Worm (Caenorhabditis elegans) whole organism, young adult: ENCODE results near the gene C01G5.7.
A peak's percentile ranks its signal among the peaks of the same experiment; 100 is the strongest.

Experiments
- C17E4.6 ChIP-seq: fragments of 200-800 bp; sonication (Bioruptor generic); IDR thresholded peaks from 2 replicates; pipeline ENCODE4 v1.3.6; 2022; ENCODE audit warnings: missing genetic modification reagents, missing genetic modification characterization, missing compliant biosample characterization
- D2030.7 ChIP-seq: fragments of 200-800 bp; sonication (Bioruptor generic); IDR thresholded peaks from 2 replicates; pipeline ENCODE4 v1.3.6; 2022; ENCODE audit warnings: missing genetic modification reagents, missing genetic modification characterization, missing compliant biosample characterization
- F10E7.11 ChIP-seq: sonication (generic microtip); optimal IDR thresholded peaks from 2 replicates; lab custom pipeline; 2017; ENCODE audit warnings: mild to moderate bottlenecking, missing genetic modification characterization, moderate library complexity, missing compliant biosample characterization
- F22D6.2 ChIP-seq: sonication (generic microtip); optimal IDR thresholded peaks from 2 replicates; lab custom pipeline; 2016; ENCODE audit warnings: mild to moderate bottlenecking, missing genetic modification characterization, missing compliant biosample characterization
- F49E8.2 ChIP-seq: sonication (generic microtip); optimal IDR thresholded peaks from 3 replicates; lab custom pipeline; 2017; ENCODE audit warnings: missing genetic modification characterization, mild to moderate bottlenecking, missing compliant biosample characterization, antibody characterized with exemption, moderate library complexity; ENCODE audit not compliant: insufficient read depth
- F55B11.4 ChIP-seq: sonication (generic microtip); optimal IDR thresholded peaks from 2 replicates; lab custom pipeline; 2016; ENCODE audit warnings: missing compliant biosample characterization, missing genetic modification characterization, borderline replicate concordance; ENCODE audit not compliant: insufficient read depth
- Y67H2A.10 ChIP-seq: fragments of 200-800 bp; sonication (Bioruptor generic); conservative IDR thresholded peaks from 2 replicates; pipeline ENCODE4 v1.3.6; 2022; ENCODE audit warnings: missing genetic modification reagents, missing genetic modification characterization, missing compliant biosample characterization
- aptf-2 ChIP-seq: fragments of 200-800 bp; sonication (Bioruptor generic); conservative IDR thresholded peaks from 2 replicates; pipeline ENCODE4 v1.3.6; 2022; ENCODE audit warnings: missing genetic modification reagents, missing genetic modification characterization, missing compliant biosample characterization
- atf-7 ChIP-seq: sonication (generic microtip); optimal IDR thresholded peaks from 2 replicates; lab custom pipeline; 2017; ENCODE audit warnings: mild to moderate bottlenecking, missing genetic modification characterization, missing compliant biosample characterization
- attf-3 ChIP-seq: fragments of 200-800 bp; sonication (Bioruptor generic); conservative IDR thresholded peaks from 2 replicates; pipeline ENCODE4 v1.3.6; 2022; ENCODE audit warnings: missing genetic modification reagents, missing genetic modification characterization, missing compliant biosample characterization
- attf-5 ChIP-seq: fragments of 200-800 bp; sonication (Bioruptor generic); optimal IDR thresholded peaks from 2 replicates; lab custom pipeline; 2018; ENCODE audit warnings: mild to moderate bottlenecking, missing genetic modification characterization, missing compliant biosample characterization
- ccch-3 ChIP-seq: fragments of 200-800 bp; sonication (Bioruptor generic); optimal IDR thresholded peaks from 2 replicates; lab custom pipeline; 2018; ENCODE audit warnings: mild to moderate bottlenecking, missing genetic modification characterization, missing compliant biosample characterization
- cebp-1 ChIP-seq, 2 experiments: fragments of 200-800 bp in 1 of 2; sonication (Bioruptor generic) in 1 of 2; sonication (generic microtip) in 1 of 2; IDR thresholded peaks in 1 of 2; optimal IDR thresholded peaks in 1 of 2; 2 replicates each; pipeline versions ENCODE4 v1.3.6 to Lab custom; 2017 to 2022; ENCODE audit warnings: missing compliant biosample characterization in 2 of 2, missing genetic modification characterization in 2 of 2, mild to moderate bottlenecking in 1 of 2, missing genetic modification reagents in 1 of 2, moderate library complexity in 1 of 2
- ceh-40 ChIP-seq: fragments of 200-800 bp; sonication (Bioruptor generic); IDR thresholded peaks from 2 replicates; pipeline ENCODE4 v1.3.6; 2022; ENCODE audit warnings: missing genetic modification characterization, missing compliant biosample characterization
- ceh-79 ChIP-seq: sonication (generic microtip); optimal IDR thresholded peaks from 2 replicates; lab custom pipeline; 2017; ENCODE audit warnings: mild to moderate bottlenecking, missing genetic modification characterization, missing compliant biosample characterization
- dox-1 ChIP-seq: fragments of 200-800 bp; sonication (Bioruptor generic); IDR thresholded peaks from 2 replicates; pipeline ENCODE4 v1.3.6; 2022; ENCODE audit warnings: missing genetic modification reagents, missing genetic modification characterization, missing compliant biosample characterization
- dpff-1 ChIP-seq: sonication (generic microtip); optimal IDR thresholded peaks from 2 replicates; lab custom pipeline; 2017; ENCODE audit warnings: mild to moderate bottlenecking, missing genetic modification characterization, missing compliant biosample characterization
- dpl-1 ChIP-seq: fragments of 150-350 bp; optimal IDR thresholded peaks from 2 replicates; lab custom pipeline; 2014; ENCODE audit warnings: missing biosample characterization, missing genetic modification reagents, missing genetic modification characterization
- egrh-3 ChIP-seq: fragments of 200-800 bp; sonication (Bioruptor generic); IDR thresholded peaks from 2 replicates; pipeline ENCODE4 v1.3.6; 2022; ENCODE audit warnings: missing genetic modification reagents, missing genetic modification characterization, missing compliant biosample characterization
- fkh-3 ChIP-seq: sonication (generic microtip); optimal IDR thresholded peaks from 2 replicates; lab custom pipeline; 2016; ENCODE audit warnings: mild to moderate bottlenecking, missing genetic modification characterization, missing compliant biosample characterization
- gei-17 ChIP-seq: fragments of 200-800 bp; sonication (Bioruptor generic); optimal IDR thresholded peaks from 2 replicates; lab custom pipeline; 2018; ENCODE audit warnings: mild to moderate bottlenecking, missing genetic modification characterization, missing compliant biosample characterization
- hlh-26 ChIP-seq: fragments of 200-800 bp; sonication (Bioruptor generic); conservative IDR thresholded peaks from 2 replicates; pipeline ENCODE4 v1.3.6; 2022; ENCODE audit warnings: missing genetic modification reagents, missing genetic modification characterization, missing compliant biosample characterization
- hmg-20 ChIP-seq: fragments of 200-800 bp; sonication (Bioruptor generic); IDR thresholded peaks from 2 replicates; pipeline ENCODE4 v1.3.6; 2022; ENCODE audit warnings: missing genetic modification reagents, missing genetic modification characterization, missing compliant biosample characterization
- let-607 ChIP-seq, 2 experiments: fragments of 200-800 bp in 1 of 2; sonication (Bioruptor generic) in 1 of 2; sonication (generic microtip) in 1 of 2; optimal IDR thresholded peaks; 2 replicates each; lab custom pipeline; 2016 to 2018; ENCODE audit warnings: mild to moderate bottlenecking in 2 of 2, missing compliant biosample characterization in 2 of 2, missing genetic modification characterization in 2 of 2, moderate library complexity in 2 of 2, missing genotype in 1 of 2
- lin-35 ChIP-seq, 3 experiments: fragments of 150-350 bp in 2 of 3; sonication (generic microtip) in 1 of 3; optimal IDR thresholded peaks; 2 replicates each; lab custom pipeline; 2014 to 2018; ENCODE audit warnings: missing biosample characterization in 3 of 3, missing genetic modification characterization in 3 of 3, missing genetic modification reagents in 3 of 3
- lir-1 ChIP-seq: fragments of 200-800 bp; sonication (Bioruptor generic); conservative IDR thresholded peaks from 2 replicates; pipeline ENCODE4 v1.3.6; 2022; ENCODE audit warnings: missing genetic modification reagents, missing genetic modification characterization, missing compliant biosample characterization
- madf-10 ChIP-seq: sonication (generic microtip); optimal IDR thresholded peaks from 2 replicates; lab custom pipeline; 2016; ENCODE audit warnings: mild to moderate bottlenecking, missing genetic modification characterization, missing compliant biosample characterization
- mcd-1 ChIP-seq: fragments of 200-800 bp; sonication (Bioruptor generic); IDR thresholded peaks from 2 replicates; pipeline ENCODE4 v1.3.6; 2022; ENCODE audit warnings: missing genetic modification reagents, missing genetic modification characterization, missing compliant biosample characterization
- nhr-179 ChIP-seq: sonication (generic microtip); optimal IDR thresholded peaks from 2 replicates; lab custom pipeline; 2016; ENCODE audit warnings: mild to moderate bottlenecking, missing genetic modification characterization, missing compliant biosample characterization
- nhr-80 ChIP-seq: sonication (generic microtip); optimal IDR thresholded peaks from 2 replicates; lab custom pipeline; 2016; ENCODE audit warnings: missing genetic modification characterization, missing compliant biosample characterization
- pbrm-1 ChIP-seq: fragments of 200-800 bp; sonication (Bioruptor generic); IDR thresholded peaks from 2 replicates; pipeline ENCODE4 v1.3.6; 2022; ENCODE audit warnings: missing genetic modification reagents, missing genetic modification characterization, missing compliant biosample characterization
- rcor-1 ChIP-seq: fragments of 200-800 bp; sonication (Bioruptor generic); IDR thresholded peaks from 2 replicates; pipeline ENCODE4 v1.3.6; 2022; ENCODE audit warnings: missing genetic modification reagents, missing genetic modification characterization, missing compliant biosample characterization
- rec-8 ChIP-seq, 2 experiments: sonication (generic microtip); optimal IDR thresholded peaks; 2 replicates each; lab custom pipeline; 2016; ENCODE audit warnings: mild to moderate bottlenecking in 2 of 2, missing genetic modification characterization in 2 of 2, missing genetic modification reagents in 2 of 2, missing genotype in 2 of 2, missing biosample characterization in 1 of 2, missing compliant biosample characterization in 1 of 2, moderate library complexity in 1 of 2
- repo-1 ChIP-seq: sonication (generic microtip); optimal IDR thresholded peaks from 2 replicates; lab custom pipeline; 2017; ENCODE audit warnings: mild to moderate bottlenecking, missing genetic modification characterization, missing compliant biosample characterization
- snpc-4 ChIP-seq, 5 experiments: fragments of 150-350 bp in 1 of 5; sonication (generic microtip) in 4 of 5; optimal IDR thresholded peaks; 2 replicates each; lab custom pipeline; 2014 to 2018; ENCODE audit warnings: missing genetic modification characterization in 5 of 5, missing biosample characterization in 3 of 5, antibody characterized with exemption in 2 of 5, mild to moderate bottlenecking in 2 of 5, missing compliant biosample characterization in 2 of 5, missing genotype in 2 of 5, moderate library complexity in 2 of 5, missing genetic modification reagents in 1 of 5
- somi-1 ChIP-seq: fragments of 200-800 bp; sonication (Bioruptor generic); optimal IDR thresholded peaks from 2 replicates; lab custom pipeline; 2018; ENCODE audit warnings: mild to moderate bottlenecking, missing genetic modification characterization, missing compliant biosample characterization
- unc-62 ChIP-seq: fragments of 150-350 bp; optimal IDR thresholded peaks from 2 replicates; lab custom pipeline; 2014; ENCODE audit warnings: missing biosample characterization, missing genetic modification reagents, missing genetic modification characterization
- zfh-2 ChIP-seq: fragments of 200-800 bp; sonication (Bioruptor generic); conservative IDR thresholded peaks from 2 replicates; pipeline ENCODE4 v1.3.6; 2022; ENCODE audit warnings: missing genetic modification reagents, missing genetic modification characterization, missing compliant biosample characterization
- zim-3 ChIP-seq: sonication (generic microtip); optimal IDR thresholded peaks from 2 replicates; lab custom pipeline; 2017; ENCODE audit warnings: mild to moderate bottlenecking, missing genetic modification characterization, moderate library complexity, missing compliant biosample characterization
- ztf-22 ChIP-seq: fragments of 200-800 bp; sonication (Bioruptor generic); optimal IDR thresholded peaks from 2 replicates; lab custom pipeline; 2018; ENCODE audit warnings: mild to moderate bottlenecking, missing genetic modification characterization, moderate library complexity, missing compliant biosample characterization
- ztf-25 ChIP-seq: fragments of 200-800 bp; sonication (Bioruptor generic); IDR thresholded peaks from 2 replicates; pipeline ENCODE4 v1.3.6; 2022; ENCODE audit warnings: missing genetic modification reagents, missing genetic modification characterization, missing compliant biosample characterization
- ztf-3 ChIP-seq: fragments of 200-800 bp; sonication (Bioruptor generic); optimal IDR thresholded peaks from 2 replicates; lab custom pipeline; 2018; ENCODE audit warnings: mild to moderate bottlenecking, missing genetic modification characterization, missing compliant biosample characterization

C01G5.7 gene

DNA sequence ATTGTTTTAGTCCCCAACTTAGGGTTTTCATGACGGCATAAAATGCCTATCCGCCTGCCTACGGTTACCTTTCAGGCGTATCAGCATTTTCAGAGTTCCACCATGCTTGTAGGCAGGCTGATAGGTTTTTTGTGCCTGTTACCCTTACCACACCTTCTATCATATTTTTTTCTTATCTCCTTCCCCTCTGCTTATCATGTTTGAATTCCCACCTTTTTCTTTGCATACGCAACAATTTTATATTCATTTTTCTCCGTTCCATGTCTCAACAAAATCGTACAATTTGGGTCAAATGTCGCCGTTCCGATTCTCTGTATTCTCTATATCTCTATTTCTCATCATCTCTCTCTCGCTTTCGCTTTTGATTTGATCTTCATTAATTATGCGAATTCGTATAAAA, 1.6 kb downstream of the C01G5.7 start, which contains the start of gene C01G5.9:
TSS of gene C01G5.9 (plus strand) at position 301 of the 400 bp plus-strand sequence.
- TF ChIP-seq lir-1 (no peak), atf-7 (no peak), ceh-40 (GFP tag; lab: Robert Waterston, UW) (no peak), rec-8 (tag; optimal IDR thresholded peaks at IDR 0.05; lab: Kevin White, UChicago) (no peak), egrh-3 (GFP tag; lab: Robert Waterston, UW) (no peak), F22D6.2 (tag; lab: Kevin White, UChicago) (no peak)

ce11 chrIV:6522305-6522917, 4.5 kb downstream of the C01G5.7 start, which contains the start of gene ddi-1:
Gene ddi-1 (plus strand): TSS chrIV:6522867.
- no peak for TF ChIP-seq aptf-2 (GFP tag; lab: Robert Waterston, UW)
- TF ChIP-seq lin-35 (GFP tag; optimal IDR thresholded peaks at IDR 0.05; lab: Kevin White, UChicago) = no peak
- TF ChIP-seq let-607 (tag; optimal IDR thresholded peaks at IDR 0.05; lab: Kevin White, UChicago) = no peak
- no peak for TF ChIP-seq ztf-22 (GFP tag; lab: Kevin White, UChicago)
- no peak for TF ChIP-seq F55B11.4 (tag; lab: Kevin White, UChicago)
- TF ChIP-seq ztf-3 = no peak
- TF ChIP-seq pbrm-1 (GFP tag; lab: Robert Waterston, UW) = no peak
- TF ChIP-seq snpc-4 (GFP tag; optimal IDR thresholded peaks at IDR 0.05; lab: Kevin White, UChicago) = no peak
- peak in 1 of 4 experiments; percentile 6 for TF ChIP-seq snpc-4 (tag; optimal IDR thresholded peaks at IDR 0.05; lab: Kevin White, UChicago)
- TF ChIP-seq nhr-80 = peak; percentile 1
- TF ChIP-seq attf-5 (GFP tag; lab: Kevin White, UChicago) = peak; percentile 36
- no peak for TF ChIP-seq zfh-2
- no peak for TF ChIP-seq mcd-1 (GFP tag; lab: Robert Waterston, UW)
- TF ChIP-seq dpff-1 (tag; lab: Kevin White, UChicago) = no peak
- TF ChIP-seq D2030.7 (GFP tag; lab: Robert Waterston, UW) = no peak
- TF ChIP-seq Y67H2A.10 (GFP tag; lab: Robert Waterston, UW) = no peak
- TF ChIP-seq cebp-1 (GFP tag; IDR thresholded peaks at IDR 0.05; lab: Robert Waterston, UW) = no peak
- peak; percentile 78 for TF ChIP-seq cebp-1 (tag; optimal IDR thresholded peaks at IDR 0.05; lab: Kevin White, UChicago)
- no peak for TF ChIP-seq C17E4.6 (GFP tag; lab: Robert Waterston, UW)
- no peak for TF ChIP-seq hlh-26 (GFP tag; lab: Robert Waterston, UW)
- no peak for TF ChIP-seq dox-1

DNA sequence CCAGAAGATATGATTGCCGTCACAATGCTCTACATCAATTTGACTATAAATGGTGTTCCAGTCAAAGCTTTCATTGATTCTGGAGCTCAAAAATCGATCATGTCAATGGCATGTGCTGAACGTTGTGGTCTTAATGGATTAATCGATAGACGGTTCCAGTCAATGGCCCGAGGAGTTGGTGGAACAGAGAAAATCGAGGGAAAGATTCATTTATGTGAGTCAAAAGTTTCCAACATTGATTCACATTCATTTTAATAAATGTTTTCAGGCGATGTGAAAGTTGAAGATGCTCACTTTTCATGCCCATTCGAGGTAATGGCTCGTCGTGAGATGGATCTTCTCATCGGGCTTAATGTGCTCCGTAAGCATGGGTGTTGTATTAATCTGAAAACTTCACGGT, 5.8 kb downstream of the C01G5.7 start:
- no peak for TF ChIP-seq F10E7.11 (tag; lab: Kevin White, UChicago)
- no peak for TF ChIP-seq mcd-1 (GFP tag; lab: Robert Waterston, UW)
- TF ChIP-seq unc-62 = no peak
- TF ChIP-seq ccch-3 = no peak
- no peak for TF ChIP-seq F49E8.2 (tag; lab: Kevin White, UChicago)
- no peak for TF ChIP-seq hmg-20
- no peak for TF ChIP-seq Y67H2A.10 (GFP tag; lab: Robert Waterston, UW)
- TF ChIP-seq pbrm-1 (GFP tag; lab: Robert Waterston, UW) = no peak
- TF ChIP-seq dpl-1 = no peak
- TF ChIP-seq, all 124 proteins: peak for 0

- TF ChIP-seq rcor-1 (GFP tag; lab: Robert Waterston, UW) (no peak), nhr-179 (no peak), gei-17 (GFP tag; lab: Kevin White, UChicago) (no peak), attf-5 (GFP tag; lab: Kevin White, UChicago) (no peak), snpc-4 (GFP tag; optimal IDR thresholded peaks at IDR 0.05; lab: Kevin White, UChicago) (no peak), snpc-4 (tag; optimal IDR thresholded peaks at IDR 0.05; lab: Kevin White, UChicago) (peak in 1 of 4 experiments; percentile 62), ztf-25 (GFP tag; lab: Robert Waterston, UW) (no peak), madf-10 (tag; lab: Kevin White, UChicago) (no peak), somi-1 (GFP tag; lab: Kevin White, UChicago) (no peak), zim-3 (no peak), ceh-79 (tag; lab: Kevin White, UChicago) (peak; percentile 34), ceh-40 (GFP tag; lab: Robert Waterston, UW) (no peak), repo-1 (tag; lab: Kevin White, UChicago) (peak; percentile 10), ztf-22 (GFP tag; lab: Kevin White, UChicago) (no peak), fkh-3 (tag; lab: Kevin White, UChicago) (no peak), attf-3 (GFP tag; lab: Robert Waterston, UW) (no peak)
Measured at ce11 chrIV:6524531-6524930, 6.6 kb downstream of the C01G5.7 start, which contains the start of gene C01G5.5. Gene C01G5.5 (plus strand): TSS chrIV:6524610.
